Worm (Caenorhabditis elegans) whole organism, L4/young adult: ENCODE measurements around the gene fbxb-61.

Source experiments
- dao-5 ChIP-seq: sonication (generic microtip); optimal IDR thresholded peaks from 2 replicates; lab custom pipeline; 2016; ENCODE audit warnings: missing genotype, missing genetic modification characterization, moderate library complexity, missing compliant biosample characterization
- him-1 ChIP-seq: sonication (generic microtip); optimal IDR thresholded peaks from 2 replicates; lab custom pipeline; 2016; ENCODE audit warnings: missing genotype, missing genetic modification reagents, missing genetic modification characterization, missing compliant biosample characterization

DNA sequence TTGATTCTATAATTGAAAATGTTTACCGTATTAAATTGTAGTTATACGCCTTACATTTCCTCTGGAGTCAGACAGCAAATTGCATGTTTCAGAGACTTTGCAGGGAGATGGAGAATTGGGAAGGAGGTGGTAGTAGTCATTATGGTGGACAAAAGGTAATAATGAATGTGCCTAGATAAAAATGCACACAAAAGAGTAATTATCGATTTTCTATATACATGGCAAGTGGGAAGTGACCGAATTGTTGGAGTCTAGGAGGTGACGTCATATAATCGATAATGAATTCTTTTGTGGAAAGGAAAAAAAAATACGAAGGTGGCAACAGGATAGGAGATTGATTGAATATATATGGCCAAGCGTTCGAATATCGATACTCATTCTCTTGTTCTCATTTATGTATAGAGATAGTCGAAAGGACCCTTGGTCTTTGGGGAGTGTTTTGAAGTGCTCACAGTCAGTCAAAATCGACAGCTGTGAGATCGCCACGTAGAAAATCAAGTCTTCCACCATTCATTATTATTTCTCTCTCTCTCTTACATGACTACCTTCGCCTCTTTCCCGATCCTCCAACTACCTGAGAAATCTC lies at the start of gene fbxb-61, which contains the start of gene fbxb-63:
- no peak for TF ChIP-seq dao-5 (tag; lab: Kevin White, UChicago)
- TF ChIP-seq him-1 (tag; lab: Kevin White, UChicago), result no peak
